Worm (Caenorhabditis elegans): ENCODE measurements around the gene old-2.

old-2 gene

ce11 chrII:9891823-9892222, 42.4 kb upstream of the old-2 start:
- peak; percentile 48 for TF ChIP-seq pqm-1 (tag; optimal IDR thresholded peaks at IDR 0.05)
- TF ChIP-seq elt-1 (tag; optimal IDR thresholded peaks at IDR 0.05), result peak; percentile 91
- TF ChIP-seq nhr-23 (tag; optimal IDR thresholded peaks at IDR 0.05), result peak; percentile 2
- peak; percentile 75 for TF ChIP-seq elt-2 (tag; optimal IDR thresholded peaks at IDR 0.05)
- no peak for TF ChIP-seq fkh-10 (GFP tag; optimal IDR thresholded peaks at IDR 0.05)

ce11 chrII:9891031-9891689, 41.8 kb upstream of the old-2 start, which contains the start of gene vgln-1:
Gene vgln-1, minus strand, starts transcription at chrII:9891081.
- no peak for TF ChIP-seq ceh-82 (tag; optimal IDR thresholded peaks at IDR 0.05)
- TF ChIP-seq snpc-4 (tag; optimal IDR thresholded peaks at IDR 0.05), result no peak
- TF ChIP-seq nhr-23 (tag; optimal IDR thresholded peaks at IDR 0.05), result peak; percentile 61
- TF ChIP-seq skn-1 (tag; optimal IDR thresholded peaks at IDR 0.05), result no peak
- no peak for TF ChIP-seq daf-12 (tag; optimal IDR thresholded peaks at IDR 0.05)
- no peak for TF ChIP-seq ztf-11 (tag; optimal IDR thresholded peaks at IDR 0.05)
- TF ChIP-seq pha-4 (tag; optimal IDR thresholded peaks at IDR 0.05), result peak; percentile 69
- no peak for TF ChIP-seq fkh-10 (GFP tag; optimal IDR thresholded peaks at IDR 0.05)
- peak; percentile 55 for TF ChIP-seq nhr-25 (tag; optimal IDR thresholded peaks at IDR 0.05)
- no peak for TF ChIP-seq elt-3 (tag; optimal IDR thresholded peaks at IDR 0.05)
- no peak for TF ChIP-seq pqm-1 (tag; optimal IDR thresholded peaks at IDR 0.05)
- TF ChIP-seq R02D3.7 (tag; optimal IDR thresholded peaks at IDR 0.05), result no peak
- no peak for TF ChIP-seq sea-2 (GFP tag; optimal IDR thresholded peaks at IDR 0.05)
- TF ChIP-seq nhr-11 (tag; optimal IDR thresholded peaks at IDR 0.05), result no peak
- peak; percentile 1 for TF ChIP-seq hmg-11 (tag; optimal IDR thresholded peaks at IDR 0.05)
- no peak for TF ChIP-seq mdl-1 (tag; optimal IDR thresholded peaks at IDR 0.05)

ce11 chrII:9888549-9888948, 39.2 kb upstream of the old-2 start:
- no peak for TF ChIP-seq nhr-11 (tag; optimal IDR thresholded peaks at IDR 0.05)
- no peak for TF ChIP-seq zag-1 (tag; optimal IDR thresholded peaks at IDR 0.05)
- TF ChIP-seq fkh-10 (GFP tag; optimal IDR thresholded peaks at IDR 0.05), result no peak
- TF ChIP-seq sea-2 (GFP tag; optimal IDR thresholded peaks at IDR 0.05), result no peak
- TF ChIP-seq lin-39 (tag; optimal IDR thresholded peaks at IDR 0.05), result no peak
- TF ChIP-seq ceh-28 (tag; optimal IDR thresholded peaks at IDR 0.05), result no peak
- TF ChIP-seq tbx-2 (tag; optimal IDR thresholded peaks at IDR 0.05), result no peak
- TF ChIP-seq nhr-76 (tag; optimal IDR thresholded peaks at IDR 0.05), result no peak
- TF ChIP-seq nhr-28 (tag; optimal IDR thresholded peaks at IDR 0.05), result no peak
- no peak for TF ChIP-seq lsy-12 (tag; optimal IDR thresholded peaks at IDR 0.05)
- TF ChIP-seq elt-1 (tag; optimal IDR thresholded peaks at IDR 0.05), result no peak
- TF ChIP-seq elt-2 (tag; optimal IDR thresholded peaks at IDR 0.05), result no peak
- no peak for TF ChIP-seq snpc-4 (tag; optimal IDR thresholded peaks at IDR 0.05)
- no peak for TF ChIP-seq nhr-43 (tag; optimal IDR thresholded peaks at IDR 0.05; ENCODE audit: poor library complexity, severe bottlenecking)

- TF ChIP-seq pqm-1 (tag; optimal IDR thresholded peaks at IDR 0.05), result no peak
- no peak for TF ChIP-seq mml-1 (tag; optimal IDR thresholded peaks at IDR 0.05)
Observed at ce11 chrII:9886216-9886615, 36.8 kb upstream of the old-2 start, which contains the start of gene algn-8. Gene algn-8, minus strand, starts transcription at chrII:9886442.

- TF ChIP-seq tbx-2 (tag; optimal IDR thresholded peaks at IDR 0.05) (no peak), nhr-25 (tag; optimal IDR thresholded peaks at IDR 0.05) (peak; percentile 30)
Observed at ce11 chrII:9880826-9881225, 31.4 kb upstream of the old-2 start, which contains the start of gene C08H9.15. Gene C08H9.15, plus strand, starts transcription at chrII:9881193.

- TF ChIP-seq lin-15B (tag; optimal IDR thresholded peaks at IDR 0.05), result no peak
- peak; percentile 32 for TF ChIP-seq nhr-23 (tag; optimal IDR thresholded peaks at IDR 0.05)
Observed at ce11 chrII:9879815-9880214, 30.4 kb upstream of the old-2 start.

Data from whole organism, L3 larva.